3 fruit fly cellular contexts compared by ENCODE assay signal in genomic region chr2L:1570483-1570882, dm6.
TF ChIP-seq lines count a peak whose summit lies in the region.

No protein-coding gene starts in this region.

TF ChIP-seq in whole organism, prepupa, 60 proteins besides CTCF, POLR2A, EP300 and RAD21:
- TF ChIP-seq CG7368 (GFP tag; optimal IDR thresholded peaks at IDR 0.05; lab: Kevin White, UChicago), result peak; percentile 34
- peak; percentile 1 for TF ChIP-seq achi (GFP tag; optimal IDR thresholded peaks at IDR 0.05; lab: Kevin White, UChicago)
- peak; percentile 20 for TF ChIP-seq CG11902 (GFP tag; optimal IDR thresholded peaks at IDR 0.05; lab: Kevin White, UChicago)
- peak; percentile 6 for TF ChIP-seq CG34406 (GFP tag; optimal IDR thresholded peaks at IDR 0.05; lab: Kevin White, UChicago)
- TF ChIP-seq CG3919 (GFP tag; optimal IDR thresholded peaks at IDR 0.05; lab: Kevin White, UChicago), result peak; percentile 27
- peak; percentile 37 for TF ChIP-seq cyc (GFP tag; optimal IDR thresholded peaks at IDR 0.05; lab: Kevin White, UChicago)
- TF ChIP-seq Met (GFP tag; optimal IDR thresholded peaks at IDR 0.05; lab: Kevin White, UChicago), result peak; percentile 55
- TF ChIP-seq CG11762 (GFP tag; optimal IDR thresholded peaks at IDR 0.05; lab: Kevin White, UChicago; ENCODE audit: insufficient read depth), result peak; percentile 3
- peak; percentile 43 for TF ChIP-seq Hr39 (GFP tag; optimal IDR thresholded peaks at IDR 0.05; lab: Kevin White, UChicago)
- TF ChIP-seq svp (GFP tag; lab: Kevin White, UChicago), result peak; percentile 74
- peak; percentile 10 for TF ChIP-seq topi (GFP tag; optimal IDR thresholded peaks at IDR 0.05; lab: Kevin White, UChicago)
- peak; percentile 9 for TF ChIP-seq Smox (GFP tag; optimal IDR thresholded peaks at IDR 0.05; lab: Kevin White, UChicago)
TF ChIP-seq in whole organism, prepupa: peak in this region for 12; not testable (repeated sequence) for 48.

TF ChIP-seq in whole organism, pupa, 21 proteins besides CTCF, POLR2A, EP300 and RAD21:
- TF ChIP-seq CG8301 (tag; optimal IDR thresholded peaks at IDR 0.05; lab: Kevin White, UChicago) (peak; percentile 3), CG8159 (tag; optimal IDR thresholded peaks at IDR 0.05; lab: Kevin White, UChicago) (peak; percentile 35), Ets98B (GFP tag; IDR thresholded peaks at IDR 0.05; lab: Robert Waterston, UW) (peak; percentile 18; the same call in 1 of the 2 replicates), Snoo (tag; optimal IDR thresholded peaks at IDR 0.05; lab: Kevin White, UChicago) (peak; percentile 1), CG14655 (GFP tag; optimal IDR thresholded peaks at IDR 0.05; lab: Kevin White, UChicago) (peak; percentile 9)

TF ChIP-seq in whole organism, wandering third instar larva, 38 proteins besides CTCF, POLR2A, EP300 and RAD21:
- TF ChIP-seq HLH106 (tag; optimal IDR thresholded peaks at IDR 0.05; lab: Kevin White, UChicago) (peak; percentile 24), dmrt93B (GFP tag; optimal IDR thresholded peaks at IDR 0.05; lab: Kevin White, UChicago) (peak; percentile 6)
TF ChIP-seq in whole organism, wandering third instar larva: peak in this region for 2; not testable (repeated sequence) for 36.
